Worm (Caenorhabditis elegans): ENCODE results near the gene fbxb-19.

DNA sequence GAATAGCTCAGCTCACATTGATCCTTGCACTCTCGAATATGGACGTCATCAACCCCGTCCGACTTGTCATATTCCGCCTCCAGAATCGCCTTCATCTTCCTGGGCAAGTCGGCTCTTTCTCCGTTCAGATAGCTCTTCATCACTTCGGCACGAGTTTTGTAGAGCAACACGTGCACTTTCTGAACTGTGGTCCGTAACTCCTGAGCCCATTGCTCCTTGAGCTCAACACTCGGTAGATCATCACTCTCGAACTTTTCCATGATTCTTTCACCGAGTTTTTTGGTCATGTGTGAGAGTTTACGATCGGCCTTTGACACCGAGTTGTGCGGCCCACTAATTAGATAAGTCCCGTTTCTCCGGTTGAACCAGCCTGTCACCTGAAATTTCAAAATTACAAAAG lies 46.2 kb upstream of the fbxb-19 start:
- no peak for TF ChIP-seq gmeb-1 (tag; optimal IDR thresholded peaks at IDR 0.05)
- TF ChIP-seq skn-1 (tag; optimal IDR thresholded peaks at IDR 0.05) = no peak
- TF ChIP-seq snpc-4 (tag; optimal IDR thresholded peaks at IDR 0.05) = no peak
- no peak for TF ChIP-seq nhr-23 (tag; optimal IDR thresholded peaks at IDR 0.05)
- TF ChIP-seq lin-13 (GFP tag; optimal IDR thresholded peaks at IDR 0.05) = no peak
- TF ChIP-seq C34F6.9 (tag; optimal IDR thresholded peaks at IDR 0.05) = no peak
- TF ChIP-seq nhr-21 (tag; optimal IDR thresholded peaks at IDR 0.05) = no peak
- TF ChIP-seq ama-1 (optimal IDR thresholded peaks at IDR 0.05) = no peak

All from whole organism, L2 larva.